Fruit fly (Drosophila melanogaster) whole organism, prepupa: ENCODE results near the gene CG44094.

ENCODE experiments used
- Blimp-1 ChIP-seq: fragments of 200-800 bp; sonication (Bioruptor generic); optimal IDR thresholded peaks from 3 replicates; lab custom pipeline; 2017; ENCODE audit warnings: missing biosample characterization, missing genetic modification characterization, mild to moderate bottlenecking, moderate library complexity, missing genetic modification reagents
- CG10631 ChIP-seq: fragments of 200-800 bp; sonication (Bioruptor generic); optimal IDR thresholded peaks from 2 replicates; lab custom pipeline; 2016; ENCODE audit warnings: missing biosample characterization, missing genetic modification characterization
- CG10669 ChIP-seq: fragments of 200-800 bp; sonication (Bioruptor generic); optimal IDR thresholded peaks from 3 replicates; lab custom pipeline; 2018; ENCODE audit warnings: missing biosample characterization, mild to moderate bottlenecking, missing genetic modification characterization, moderate library complexity
- CG11294 ChIP-seq: fragments of 200-800 bp; sonication (Bioruptor generic); IDR thresholded peaks from 2 replicates; pipeline ENCODE4 v1.3.6; 2022; ENCODE audit warnings: missing biosample characterization, missing genetic modification characterization
- CG11762 ChIP-seq: fragments of 200-800 bp; sonication (Bioruptor generic); optimal IDR thresholded peaks from 3 replicates; lab custom pipeline; 2016; ENCODE audit warnings: missing biosample characterization, missing genetic modification characterization; ENCODE audit not compliant: insufficient read depth
- CG11902 ChIP-seq: fragments of 200-800 bp; sonication (Bioruptor generic); optimal IDR thresholded peaks from 3 replicates; lab custom pipeline; 2016; ENCODE audit warnings: missing biosample characterization, missing genetic modification characterization
- CG15336 ChIP-seq: fragments of 200-800 bp; sonication (Bioruptor generic); IDR thresholded peaks from 2 replicates; pipeline ENCODE4 v1.3.6; 2022; ENCODE audit warnings: missing biosample characterization, missing genetic modification characterization
- CG1621 ChIP-seq: fragments of 200-800 bp; sonication (Bioruptor generic); optimal IDR thresholded peaks from 3 replicates; lab custom pipeline; 2018; ENCODE audit warnings: missing biosample characterization, mild to moderate bottlenecking, missing genetic modification characterization
- CG31627 ChIP-seq: fragments of 200-800 bp; sonication (Bioruptor generic); optimal IDR thresholded peaks from 3 replicates; lab custom pipeline; 2016; ENCODE audit warnings: missing biosample characterization, missing genetic modification characterization
- CG32006 ChIP-seq: fragments of 200-800 bp; sonication (Bioruptor generic); optimal IDR thresholded peaks from 3 replicates; lab custom pipeline; 2017; ENCODE audit warnings: missing biosample characterization, mild to moderate bottlenecking, missing genetic modification characterization
- CG34406 ChIP-seq: fragments of 200-800 bp; sonication (Bioruptor generic); optimal IDR thresholded peaks from 3 replicates; lab custom pipeline; 2016; ENCODE audit warnings: missing biosample characterization, missing genetic modification characterization
- CG3919 ChIP-seq: fragments of 200-800 bp; sonication (Bioruptor generic); optimal IDR thresholded peaks from 3 replicates; lab custom pipeline; 2016; ENCODE audit warnings: missing biosample characterization, missing genetic modification characterization
- CG4318 ChIP-seq: fragments of 200-800 bp; sonication (Bioruptor generic); optimal IDR thresholded peaks from 3 replicates; lab custom pipeline; 2017; ENCODE audit warnings: missing biosample characterization, mild to moderate bottlenecking, missing genetic modification characterization
- CG6276 ChIP-seq: fragments of 200-800 bp; sonication (Bioruptor generic); optimal IDR thresholded peaks from 2 replicates; lab custom pipeline; 2017; ENCODE audit warnings: missing biosample characterization, mild to moderate bottlenecking, missing genetic modification characterization
- CG6792 ChIP-seq: fragments of 200-800 bp; sonication (Bioruptor generic); optimal IDR thresholded peaks from 3 replicates; lab custom pipeline; 2016; ENCODE audit warnings: missing biosample characterization, missing genetic modification characterization
- CG6808 ChIP-seq: fragments of 200-800 bp; sonication (Bioruptor generic); optimal IDR thresholded peaks from 3 replicates; lab custom pipeline; 2017; ENCODE audit warnings: missing biosample characterization, missing genetic modification characterization, mild to moderate bottlenecking, moderate library complexity, missing genetic modification reagents
- CG7368 ChIP-seq: fragments of 200-800 bp; sonication (Bioruptor generic); optimal IDR thresholded peaks from 3 replicates; lab custom pipeline; 2016; ENCODE audit warnings: missing biosample characterization, missing genetic modification characterization
- CG8319 ChIP-seq: fragments of 200-800 bp; sonication (Bioruptor generic); optimal IDR thresholded peaks from 3 replicates; lab custom pipeline; 2016; ENCODE audit warnings: missing biosample characterization, missing genetic modification characterization
- CG8632 ChIP-seq: fragments of 200-800 bp; sonication (Bioruptor generic); optimal IDR thresholded peaks from 3 replicates; lab custom pipeline; 2016; ENCODE audit warnings: missing biosample characterization, missing genetic modification characterization
- CG9139 ChIP-seq: fragments of 200-800 bp; sonication (Bioruptor generic); optimal IDR thresholded peaks from 3 replicates; lab custom pipeline; 2017; ENCODE audit warnings: missing biosample characterization, mild to moderate bottlenecking, missing genetic modification characterization
- Eip75B ChIP-seq: fragments of 200-800 bp; sonication (Bioruptor generic); optimal IDR thresholded peaks from 3 replicates; lab custom pipeline; 2016; ENCODE audit warnings: missing biosample characterization, missing genetic modification characterization
- Eip93F ChIP-seq: fragments of 200-800 bp; sonication (Bioruptor generic); optimal IDR thresholded peaks from 2 replicates; lab custom pipeline; 2016; ENCODE audit warnings: missing biosample characterization, mild to moderate bottlenecking, missing genetic modification characterization
- Ets96B ChIP-seq: fragments of 200-800 bp; optimal IDR thresholded peaks from 2 replicates; lab custom pipeline; 2019; ENCODE audit warnings: missing biosample characterization, mild to moderate bottlenecking, missing genetic modification characterization, moderate library complexity
- Hr38 ChIP-seq: sonication (Bioruptor generic); optimal IDR thresholded peaks from 2 replicates; lab custom pipeline; 2016; ENCODE audit warnings: missing biosample characterization, missing genetic modification characterization
- Hr39 ChIP-seq: fragments of 200-800 bp; sonication (Bioruptor generic); optimal IDR thresholded peaks from 2 replicates; lab custom pipeline; 2016; ENCODE audit warnings: missing biosample characterization, missing genetic modification characterization
- Hr4 ChIP-seq: fragments of 200-800 bp; sonication (Bioruptor generic); optimal IDR thresholded peaks from 3 replicates; lab custom pipeline; 2016; ENCODE audit warnings: missing biosample characterization, missing genetic modification characterization
- Met ChIP-seq: fragments of 200-800 bp; sonication (Bioruptor generic); optimal IDR thresholded peaks from 3 replicates; lab custom pipeline; 2016; ENCODE audit warnings: missing biosample characterization, missing genetic modification characterization
- OdsH ChIP-seq: fragments of 200-800 bp; sonication (Bioruptor generic); optimal IDR thresholded peaks from 3 replicates; lab custom pipeline; 2016; ENCODE audit warnings: missing biosample characterization, missing genetic modification characterization
- Smox ChIP-seq: fragments of 200-800 bp; sonication (Bioruptor generic); optimal IDR thresholded peaks from 3 replicates; lab custom pipeline; 2016; ENCODE audit warnings: missing biosample characterization, missing genetic modification characterization
- Sox102F ChIP-seq: fragments of 200-800 bp; sonication (Bioruptor generic); optimal IDR thresholded peaks from 2 replicates; lab custom pipeline; 2016; ENCODE audit warnings: missing biosample characterization, mild to moderate bottlenecking, missing genetic modification characterization
- Sox14 ChIP-seq: fragments of 200-800 bp; sonication (Bioruptor generic); optimal IDR thresholded peaks from 3 replicates; lab custom pipeline; 2016; ENCODE audit warnings: missing biosample characterization, missing genetic modification characterization
- Sox15 ChIP-seq: fragments of 200-800 bp; sonication (Bioruptor generic); optimal IDR thresholded peaks from 3 replicates; lab custom pipeline; 2016; ENCODE audit warnings: missing biosample characterization, missing genetic modification characterization
- achi ChIP-seq: fragments of 200-800 bp; sonication (Bioruptor generic); optimal IDR thresholded peaks from 3 replicates; lab custom pipeline; 2016; ENCODE audit warnings: missing biosample characterization, missing genetic modification characterization
- cyc ChIP-seq: fragments of 200-800 bp; sonication (Bioruptor generic); optimal IDR thresholded peaks from 3 replicates; lab custom pipeline; 2016; ENCODE audit warnings: missing biosample characterization, missing genetic modification characterization
- dac ChIP-seq: fragments of 200-800 bp; sonication (Bioruptor generic); optimal IDR thresholded peaks from 2 replicates; lab custom pipeline; 2017; ENCODE audit warnings: missing biosample characterization, mild to moderate bottlenecking, missing genetic modification characterization
- dsx ChIP-seq: fragments of 200-800 bp; optimal IDR thresholded peaks from 3 replicates; lab custom pipeline; 2019; ENCODE audit warnings: missing biosample characterization, mild to moderate bottlenecking, missing genetic modification characterization, moderate library complexity; ENCODE audit not compliant: poor library complexity, severe bottlenecking
- eg ChIP-seq: fragments of 200-800 bp; sonication (Bioruptor generic); IDR thresholded peaks from 3 replicates; pipeline ENCODE4 v1.3.6; 2022; ENCODE audit warnings: missing biosample characterization, missing genetic modification characterization
- esn ChIP-seq: fragments of 200-800 bp; sonication (Bioruptor generic); optimal IDR thresholded peaks from 2 replicates; lab custom pipeline; 2016; ENCODE audit warnings: missing biosample characterization, mild to moderate bottlenecking, missing genetic modification characterization, moderate library complexity
- fkh ChIP-seq: fragments of 200-800 bp; sonication (Bioruptor generic); optimal IDR thresholded peaks from 3 replicates; lab custom pipeline; 2017; ENCODE audit warnings: missing biosample characterization, mild to moderate bottlenecking, missing genetic modification characterization, moderate library complexity
- lz ChIP-seq: fragments of 200-800 bp; sonication (Bioruptor generic); optimal IDR thresholded peaks from 3 replicates; lab custom pipeline; 2016; ENCODE audit warnings: missing biosample characterization, missing genetic modification characterization
- net ChIP-seq: fragments of 200-800 bp; sonication (Bioruptor generic); optimal IDR thresholded peaks from 3 replicates; lab custom pipeline; 2016; ENCODE audit warnings: missing biosample characterization, missing genetic modification characterization
- pdm3 ChIP-seq: fragments of 200-800 bp; sonication (Bioruptor generic); optimal IDR thresholded peaks from 3 replicates; lab custom pipeline; 2016; ENCODE audit warnings: missing biosample characterization, missing genetic modification characterization
- salr ChIP-seq, 2 experiments: fragments of 200-800 bp; sonication (Bioruptor generic); optimal IDR thresholded peaks; 3 replicates each; lab custom pipeline; 2016 to 2018; ENCODE audit warnings: missing biosample characterization in 2 of 2, missing genetic modification characterization in 2 of 2, mild to moderate bottlenecking in 1 of 2
- spab ChIP-seq: fragments of 200-800 bp; sonication (Bioruptor generic); optimal IDR thresholded peaks from 2 replicates; lab custom pipeline; 2017; ENCODE audit warnings: missing biosample characterization, mild to moderate bottlenecking, missing genetic modification characterization, missing genetic modification reagents
- ss ChIP-seq, 2 experiments: fragments of 200-800 bp; sonication (Bioruptor generic); optimal IDR thresholded peaks; 2 replicates in 1 of 2; 3 replicates in 1 of 2; lab custom pipeline; 2017 to 2018; ENCODE audit warnings: mild to moderate bottlenecking in 2 of 2, missing biosample characterization in 2 of 2, missing genetic modification characterization in 2 of 2, moderate library complexity in 1 of 2
- svp ChIP-seq: fragments of 200-800 bp; sonication (Bioruptor generic); peaks from one replicate; lab custom pipeline; 2016; ENCODE audit warnings: missing biosample characterization, missing genetic modification characterization
- topi ChIP-seq: fragments of 200-800 bp; sonication (Bioruptor generic); optimal IDR thresholded peaks from 3 replicates; lab custom pipeline; 2016; ENCODE audit warnings: missing biosample characterization, missing genetic modification characterization
- vri ChIP-seq: fragments of 200-800 bp; sonication (Bioruptor generic); optimal IDR thresholded peaks from 3 replicates; lab custom pipeline; 2016; ENCODE audit warnings: missing biosample characterization, mild to moderate bottlenecking, missing genetic modification characterization

The CG44094 gene

DNA sequence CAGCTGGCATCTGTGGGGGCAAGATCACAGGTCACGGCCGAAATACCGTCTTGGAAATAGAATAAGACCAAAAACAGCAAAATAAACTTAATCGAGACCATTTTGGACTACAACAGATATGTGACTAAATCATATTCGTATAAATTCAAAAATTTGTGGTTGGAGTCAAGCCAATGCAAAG lies at the start of gene CG44094:
CG44094 (minus strand) TSS at position 101 of the 181 bp plus-strand sequence.
- TF ChIP-seq Met (GFP tag; lab: Kevin White, UChicago) (no peak), Sox15 (GFP tag; lab: Kevin White, UChicago) (no peak), fkh (GFP tag; lab: Kevin White, UChicago) (no peak)

DNA sequence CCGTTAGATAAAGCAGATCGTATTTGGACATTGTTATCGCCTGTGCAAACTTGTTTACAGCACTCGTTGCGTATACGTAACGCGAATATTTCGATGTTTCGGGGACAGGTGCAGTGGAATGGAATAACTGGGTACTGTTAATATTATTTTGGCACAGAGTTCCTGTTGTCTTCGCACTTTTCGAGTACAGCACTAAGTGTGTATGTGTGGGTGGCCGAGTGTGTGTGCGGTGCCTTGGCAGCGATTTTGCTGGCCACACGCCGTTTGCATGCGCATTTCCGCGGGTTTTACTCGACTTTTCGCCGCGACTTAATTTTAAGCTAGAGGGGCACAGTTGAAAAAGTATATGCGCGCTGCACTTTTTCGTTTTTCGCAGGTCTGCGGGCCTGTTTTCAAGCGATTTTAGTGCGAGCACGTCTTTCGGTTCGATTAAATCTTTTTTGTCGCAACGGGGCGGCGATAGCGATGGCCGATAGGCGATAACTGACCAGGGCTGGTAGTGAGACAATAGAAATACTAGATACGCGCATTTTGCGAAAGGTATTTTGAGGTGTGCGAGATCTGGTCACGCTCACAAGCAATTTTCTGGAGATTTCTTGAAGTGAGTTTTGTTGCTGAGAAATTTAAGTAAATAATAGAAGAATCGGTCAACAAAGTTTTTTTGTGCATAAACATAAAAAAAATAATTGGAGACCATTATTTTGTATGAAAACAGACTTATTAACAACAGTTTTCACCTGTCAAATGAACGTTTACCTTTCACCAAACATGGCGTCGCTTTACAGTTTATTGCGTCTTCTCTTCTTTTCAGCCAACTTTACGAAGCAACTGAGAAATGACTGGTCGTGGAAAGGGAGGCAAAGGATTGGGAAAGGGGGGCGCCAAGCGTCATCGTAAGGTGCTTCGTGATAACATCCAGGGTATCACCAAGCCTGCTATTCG lies 49.1 kb upstream of the CG44094 start, which contains the start of the genes put and His4r:
put (minus strand) TSS at position 489 of the 942 bp plus-strand sequence.
His4r (plus strand) TSS at position 541 of the 942 bp plus-strand sequence.
- TF ChIP-seq spab (no peak), fkh (GFP tag; lab: Kevin White, UChicago) (peak; percentile 35), topi (peak; percentile 33), eg (GFP tag; lab: Robert Waterston, UW) (0 out of 3 replicates have a peak, but pooled peaks have one; percentile 21), CG11902 (GFP tag; lab: Kevin White, UChicago) (no peak), CG6276 (GFP tag; lab: Kevin White, UChicago) (no peak), ss (GFP tag; optimal IDR thresholded peaks at IDR 0.05; lab: Kevin White, UChicago) (peak; percentile 16 to 29), Sox14 (GFP tag; lab: Kevin White, UChicago) (peak; percentile 64), CG6792 (GFP tag; lab: Kevin White, UChicago) (no peak), cyc (GFP tag; lab: Kevin White, UChicago) (peak; percentile 13), vri (GFP tag; lab: Kevin White, UChicago) (peak; percentile 20), CG8632 (GFP tag; lab: Kevin White, UChicago) (no peak), CG10631 (no peak), CG15336 (0 out of 2 replicates have a peak, but pooled peaks have one; percentile 34), OdsH (GFP tag; lab: Kevin White, UChicago) (no peak), lz (no peak), CG8319 (GFP tag; lab: Kevin White, UChicago) (no peak), Sox102F (GFP tag; lab: Kevin White, UChicago) (peak; percentile 61), net (GFP tag; lab: Kevin White, UChicago) (no peak), svp (peak; percentile 44), salr (GFP tag; optimal IDR thresholded peaks at IDR 0.05; lab: Kevin White, UChicago) (no peak), CG1621 (no peak), dsx (GFP tag; lab: Kevin White, UChicago) (no peak), pdm3 (GFP tag; lab: Kevin White, UChicago) (no peak), Hr4 (no peak), Hr38 (GFP tag; lab: Kevin White, UChicago) (no peak), Eip93F (GFP tag; lab: Kevin White, UChicago) (no peak), CG6808 (no peak), CG34406 (GFP tag; lab: Kevin White, UChicago) (no peak), Sox15 (GFP tag; lab: Kevin White, UChicago) (no peak), CG3919 (GFP tag; lab: Kevin White, UChicago) (peak; percentile 31), Smox (GFP tag; lab: Kevin White, UChicago) (no peak), CG4318 (GFP tag; lab: Kevin White, UChicago) (no peak), CG32006 (GFP tag; lab: Kevin White, UChicago) (no peak), CG10669 (GFP tag; lab: Kevin White, UChicago) (no peak), esn (peak; percentile 8), Eip75B (peak; percentile 39), achi (no peak), dac (GFP tag; lab: Kevin White, UChicago) (no peak), CG9139 (no peak), CG31627 (no peak), Hr39 (GFP tag; lab: Kevin White, UChicago) (no peak), Ets96B (tag; lab: Kevin White, UChicago) (peak; percentile 2), CG11294 (GFP tag; lab: Robert Waterston, UW) (no peak), Met (GFP tag; lab: Kevin White, UChicago) (peak; percentile 6), CG11762 (GFP tag; lab: Kevin White, UChicago) (no peak), CG7368 (GFP tag; lab: Kevin White, UChicago) (no peak), Blimp-1 (no peak)
